Worm (Caenorhabditis elegans): ENCODE results near the gene fbxa-214.

DNA sequence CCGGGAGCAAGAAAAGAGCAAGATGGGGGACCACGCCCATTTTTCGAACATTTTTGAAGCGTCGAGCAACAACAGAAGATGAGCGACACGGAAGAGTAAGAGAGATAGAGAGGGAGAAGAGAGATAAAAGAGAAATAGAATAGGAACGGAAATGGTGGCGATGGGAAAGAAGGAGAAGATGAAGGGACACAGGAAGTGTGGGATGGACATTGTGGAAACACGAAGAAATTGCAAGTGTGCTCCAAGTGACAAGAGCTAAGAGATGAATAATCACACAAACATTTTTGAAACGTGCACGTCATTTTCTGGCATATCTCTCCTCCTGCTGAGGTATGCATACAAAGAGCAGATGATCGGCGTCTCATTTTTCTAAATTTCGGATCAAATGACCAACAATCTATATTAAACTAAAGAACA, 39.3 kb downstream of the fbxa-214 start:
- TF ChIP-seq ama-1 (optimal IDR thresholded peaks at IDR 0.05): no peak
- TF ChIP-seq ets-7 (tag; optimal IDR thresholded peaks at IDR 0.05): no peak
- no peak for TF ChIP-seq sea-1 (GFP tag; conservative IDR thresholded peaks at IDR 0.05)
- TF ChIP-seq hmbx-1 (tag; optimal IDR thresholded peaks at IDR 0.05): no peak
- TF ChIP-seq pes-1 (GFP tag; IDR thresholded peaks at IDR 0.05): no peak
- no peak for TF ChIP-seq scrt-1 (GFP tag; IDR thresholded peaks at IDR 0.05)
- TF ChIP-seq hnd-1 (tag; optimal IDR thresholded peaks at IDR 0.05): no peak
- no peak for TF ChIP-seq hmg-4 (GFP tag; optimal IDR thresholded peaks at IDR 0.05)
- no peak for TF ChIP-seq B0310.2 (tag; optimal IDR thresholded peaks at IDR 0.05)
- no peak for TF ChIP-seq tbx-11 (GFP tag; IDR thresholded peaks at IDR 0.05)
- TF ChIP-seq tra-4 (tag; optimal IDR thresholded peaks at IDR 0.05): no peak
- no peak for TF ChIP-seq tbx-37 (GFP tag; conservative IDR thresholded peaks at IDR 0.05)
- TF ChIP-seq ceh-13 (GFP tag; optimal IDR thresholded peaks at IDR 0.05): no peak
- no peak for TF ChIP-seq flt-1 (GFP tag; IDR thresholded peaks at IDR 0.05)

Measured in whole organism, early embryonic.